Fruit fly (Drosophila melanogaster) whole organism, prepupa: ENCODE measurements around the gene TfIIEalpha.
A peak's percentile ranks its signal among the peaks of the same experiment; 100 is the strongest.

Experiments used
- Blimp-1 ChIP-seq: fragments of 200-800 bp; sonication (Bioruptor generic); optimal IDR thresholded peaks from 3 replicates; lab custom pipeline; 2017; ENCODE audit warnings: missing biosample characterization, missing genetic modification characterization, mild to moderate bottlenecking, moderate library complexity, missing genetic modification reagents
- CG15336 ChIP-seq: fragments of 200-800 bp; sonication (Bioruptor generic); IDR thresholded peaks from 2 replicates; pipeline ENCODE4 v1.3.6; 2022; ENCODE audit warnings: missing biosample characterization, missing genetic modification characterization
- CG1621 ChIP-seq: fragments of 200-800 bp; sonication (Bioruptor generic); optimal IDR thresholded peaks from 3 replicates; lab custom pipeline; 2018; ENCODE audit warnings: missing biosample characterization, mild to moderate bottlenecking, missing genetic modification characterization
- CG3032 ChIP-seq: fragments of 200-800 bp; optimal IDR thresholded peaks from 2 replicates; lab custom pipeline; 2019; ENCODE audit warnings: missing biosample characterization, mild to moderate bottlenecking, missing genetic modification characterization, moderate library complexity
- CG31627 ChIP-seq: fragments of 200-800 bp; sonication (Bioruptor generic); optimal IDR thresholded peaks from 3 replicates; lab custom pipeline; 2016; ENCODE audit warnings: missing biosample characterization, missing genetic modification characterization
- CG32006 ChIP-seq: fragments of 200-800 bp; sonication (Bioruptor generic); optimal IDR thresholded peaks from 3 replicates; lab custom pipeline; 2017; ENCODE audit warnings: missing biosample characterization, mild to moderate bottlenecking, missing genetic modification characterization
- CG34406 ChIP-seq: fragments of 200-800 bp; sonication (Bioruptor generic); optimal IDR thresholded peaks from 3 replicates; lab custom pipeline; 2016; ENCODE audit warnings: missing biosample characterization, missing genetic modification characterization
- CG3919 ChIP-seq: fragments of 200-800 bp; sonication (Bioruptor generic); optimal IDR thresholded peaks from 3 replicates; lab custom pipeline; 2016; ENCODE audit warnings: missing biosample characterization, missing genetic modification characterization
- CG6163 ChIP-seq: fragments of 200-800 bp; sonication (Bioruptor generic); IDR thresholded peaks from 3 replicates; pipeline ENCODE4 v1.3.6; 2022; ENCODE audit warnings: missing biosample characterization, missing genetic modification characterization
- CG6276 ChIP-seq: fragments of 200-800 bp; sonication (Bioruptor generic); optimal IDR thresholded peaks from 2 replicates; lab custom pipeline; 2017; ENCODE audit warnings: missing biosample characterization, mild to moderate bottlenecking, missing genetic modification characterization
- CG6792 ChIP-seq: fragments of 200-800 bp; sonication (Bioruptor generic); optimal IDR thresholded peaks from 3 replicates; lab custom pipeline; 2016; ENCODE audit warnings: missing biosample characterization, missing genetic modification characterization
- CG6808 ChIP-seq: fragments of 200-800 bp; sonication (Bioruptor generic); optimal IDR thresholded peaks from 3 replicates; lab custom pipeline; 2017; ENCODE audit warnings: missing biosample characterization, missing genetic modification characterization, mild to moderate bottlenecking, moderate library complexity, missing genetic modification reagents
- CG6854 ChIP-seq: fragments of 200-800 bp; sonication (Bioruptor generic); optimal IDR thresholded peaks from 2 replicates; lab custom pipeline; 2017; ENCODE audit warnings: missing biosample characterization, mild to moderate bottlenecking, missing genetic modification characterization
- CG8119 ChIP-seq: fragments of 200-800 bp; sonication (Bioruptor generic); IDR thresholded peaks from 3 replicates; pipeline ENCODE4 v1.3.6; 2022; ENCODE audit warnings: missing biosample characterization, missing genetic modification characterization
- CG8632 ChIP-seq: fragments of 200-800 bp; sonication (Bioruptor generic); optimal IDR thresholded peaks from 3 replicates; lab custom pipeline; 2016; ENCODE audit warnings: missing biosample characterization, missing genetic modification characterization
- Eip78C ChIP-seq: fragments of 200-800 bp; sonication (Bioruptor generic); peaks from one replicate; lab custom pipeline; 2016; ENCODE audit warnings: missing biosample characterization, missing genetic modification characterization
- Eip93F ChIP-seq: fragments of 200-800 bp; sonication (Bioruptor generic); optimal IDR thresholded peaks from 2 replicates; lab custom pipeline; 2016; ENCODE audit warnings: missing biosample characterization, mild to moderate bottlenecking, missing genetic modification characterization
- Ets21C ChIP-seq: fragments of 200-800 bp; sonication (Bioruptor generic); optimal IDR thresholded peaks from 3 replicates; lab custom pipeline; 2016; ENCODE audit warnings: missing biosample characterization, missing genetic modification characterization
- Gug ChIP-seq: fragments of 200-800 bp; sonication (Bioruptor generic); IDR thresholded peaks from 2 replicates; pipeline ENCODE4 v1.3.6; 2022; ENCODE audit warnings: missing biosample characterization, missing genetic modification characterization
- Hr4 ChIP-seq: fragments of 200-800 bp; sonication (Bioruptor generic); optimal IDR thresholded peaks from 3 replicates; lab custom pipeline; 2016; ENCODE audit warnings: missing biosample characterization, missing genetic modification characterization
- Lpt ChIP-seq: fragments of 200-800 bp; sonication (Bioruptor generic); optimal IDR thresholded peaks from 3 replicates; lab custom pipeline; 2016; ENCODE audit warnings: missing biosample characterization, missing genetic modification characterization
- Met ChIP-seq: fragments of 200-800 bp; sonication (Bioruptor generic); optimal IDR thresholded peaks from 3 replicates; lab custom pipeline; 2016; ENCODE audit warnings: missing biosample characterization, missing genetic modification characterization
- Smox ChIP-seq: fragments of 200-800 bp; sonication (Bioruptor generic); optimal IDR thresholded peaks from 3 replicates; lab custom pipeline; 2016; ENCODE audit warnings: missing biosample characterization, missing genetic modification characterization
- Sox102F ChIP-seq: fragments of 200-800 bp; sonication (Bioruptor generic); optimal IDR thresholded peaks from 2 replicates; lab custom pipeline; 2016; ENCODE audit warnings: missing biosample characterization, mild to moderate bottlenecking, missing genetic modification characterization
- achi ChIP-seq: fragments of 200-800 bp; sonication (Bioruptor generic); optimal IDR thresholded peaks from 3 replicates; lab custom pipeline; 2016; ENCODE audit warnings: missing biosample characterization, missing genetic modification characterization
- dac ChIP-seq: fragments of 200-800 bp; sonication (Bioruptor generic); optimal IDR thresholded peaks from 2 replicates; lab custom pipeline; 2017; ENCODE audit warnings: missing biosample characterization, mild to moderate bottlenecking, missing genetic modification characterization
- eg ChIP-seq: fragments of 200-800 bp; sonication (Bioruptor generic); IDR thresholded peaks from 3 replicates; pipeline ENCODE4 v1.3.6; 2022; ENCODE audit warnings: missing biosample characterization, missing genetic modification characterization
- esn ChIP-seq: fragments of 200-800 bp; sonication (Bioruptor generic); optimal IDR thresholded peaks from 2 replicates; lab custom pipeline; 2016; ENCODE audit warnings: missing biosample characterization, mild to moderate bottlenecking, missing genetic modification characterization, moderate library complexity
- fd85E ChIP-seq: fragments of 200-800 bp; sonication (Bioruptor generic); optimal IDR thresholded peaks from 3 replicates; lab custom pipeline; 2016; ENCODE audit warnings: missing biosample characterization, missing genetic modification characterization
- fkh ChIP-seq: fragments of 200-800 bp; sonication (Bioruptor generic); optimal IDR thresholded peaks from 3 replicates; lab custom pipeline; 2017; ENCODE audit warnings: missing biosample characterization, mild to moderate bottlenecking, missing genetic modification characterization, moderate library complexity
- lz ChIP-seq: fragments of 200-800 bp; sonication (Bioruptor generic); optimal IDR thresholded peaks from 3 replicates; lab custom pipeline; 2016; ENCODE audit warnings: missing biosample characterization, missing genetic modification characterization
- spab ChIP-seq: fragments of 200-800 bp; sonication (Bioruptor generic); optimal IDR thresholded peaks from 2 replicates; lab custom pipeline; 2017; ENCODE audit warnings: missing biosample characterization, mild to moderate bottlenecking, missing genetic modification characterization, missing genetic modification reagents
- svp ChIP-seq: fragments of 200-800 bp; sonication (Bioruptor generic); peaks from one replicate; lab custom pipeline; 2016; ENCODE audit warnings: missing biosample characterization, missing genetic modification characterization
- topi ChIP-seq: fragments of 200-800 bp; sonication (Bioruptor generic); optimal IDR thresholded peaks from 3 replicates; lab custom pipeline; 2016; ENCODE audit warnings: missing biosample characterization, missing genetic modification characterization

TfIIEalpha gene

dm6 chr3L:11696294-11697116, 14.7 kb downstream of the TfIIEalpha start, which contains the start of gene Dph1 (continued):
- TF ChIP-seq Lpt (GFP tag; lab: Kevin White, UChicago) (peak; percentile 90), esn (GFP tag; lab: Kevin White, UChicago) (peak; percentile 94), fd85E (GFP tag; lab: Kevin White, UChicago) (peak; percentile 88), lz (GFP tag; lab: Kevin White, UChicago) (peak; percentile 92), CG34406 (GFP tag; lab: Kevin White, UChicago) (peak; percentile 84), Eip93F (GFP tag; lab: Kevin White, UChicago) (peak; percentile 19), Ets21C (GFP tag; lab: Kevin White, UChicago) (peak; percentile 83), CG3032 (peak; percentile 87), CG6163 (GFP tag; lab: Robert Waterston, UW) (peak; percentile 96), CG32006 (peak; percentile 94), topi (GFP tag; lab: Kevin White, UChicago) (peak; percentile 93), eg (GFP tag; lab: Robert Waterston, UW) (peak; percentile 97), fkh (peak; percentile 90), Sox102F (GFP tag; lab: Kevin White, UChicago) (peak; percentile 92), CG31627 (peak; percentile 90), Met (peak; percentile 94), CG6276 (GFP tag; lab: Kevin White, UChicago) (peak; percentile 95), CG6808 (GFP tag; lab: Kevin White, UChicago) (peak; percentile 88), CG1621 (tag; lab: Kevin White, UChicago) (peak; percentile 93), CG8632 (GFP tag; lab: Kevin White, UChicago) (peak; percentile 88), Gug (peak; percentile 90), Blimp-1 (GFP tag; lab: Kevin White, UChicago) (peak; percentile 65), Smox (GFP tag; lab: Kevin White, UChicago) (peak; percentile 90), achi (GFP tag; lab: Kevin White, UChicago) (peak; percentile 90), CG3919 (GFP tag; lab: Kevin White, UChicago) (peak; percentile 93)

dm6 chr3L:11699163-11699562, 17.3 kb downstream of the TfIIEalpha start, which contains the start of gene Dnai2:
TSS of gene Dnai2 (minus strand) at chr3L:11699263.
- no peak for TF ChIP-seq Hr4 (GFP tag; lab: Kevin White, UChicago)
- TF ChIP-seq eg (GFP tag; lab: Robert Waterston, UW), result no peak
- TF ChIP-seq Eip78C (GFP tag; lab: Kevin White, UChicago), result no peak
- no peak for TF ChIP-seq achi (GFP tag; lab: Kevin White, UChicago)
- no peak for TF ChIP-seq CG15336 (GFP tag; lab: Robert Waterston, UW)
- TF ChIP-seq CG6276 (GFP tag; lab: Kevin White, UChicago), result no peak
- no peak for TF ChIP-seq spab (GFP tag; lab: Kevin White, UChicago)
- TF ChIP-seq fd85E (GFP tag; lab: Kevin White, UChicago), result no peak
- TF ChIP-seq CG6854, result no peak

dm6 chr3L:11701649-11702048, 19.8 kb downstream of the TfIIEalpha start:
- TF ChIP-seq Hr4 (GFP tag; lab: Kevin White, UChicago) (peak; percentile 34), CG32006 (peak; percentile 60), CG6792 (GFP tag; lab: Kevin White, UChicago) (no peak), Eip78C (GFP tag; lab: Kevin White, UChicago) (peak; percentile 79), svp (GFP tag; lab: Kevin White, UChicago) (no peak), Lpt (GFP tag; lab: Kevin White, UChicago) (peak; percentile 28), CG6276 (GFP tag; lab: Kevin White, UChicago) (peak; percentile 70), dac (GFP tag; lab: Kevin White, UChicago) (peak; percentile 10), achi (GFP tag; lab: Kevin White, UChicago) (no peak), CG6163 (GFP tag; lab: Robert Waterston, UW) (peak; percentile 28; the same call in 1 of the 3 replicates), CG8119 (GFP tag; lab: Robert Waterston, UW) (peak; percentile 70), CG3032 (no peak), CG15336 (GFP tag; lab: Robert Waterston, UW) (peak; percentile 65)
